In genomic region chrII:9891031-9891689, ce11 we compare ENCODE assay signal across 6 worm cellular contexts.
TF ChIP-seq lines count a peak whose summit lies in the region.

TSS of gene vgln-1 (minus strand) at chrII:9891081.

TF ChIP-seq in whole organism, L1 larva, 84 proteins besides CTCF, POLR2A, EP300 and RAD21:
- TF ChIP-seq ama-1 (optimal IDR thresholded peaks at IDR 0.05; lab: Kevin White, UChicago) (no peak), efl-1 (optimal IDR thresholded peaks at IDR 0.05; lab: Kevin White, UChicago) (peak; percentile 5 to 23), efl-1 (GFP tag; optimal IDR thresholded peaks at IDR 0.05 in 1 of 2; lab: Kevin White, UChicago) (peak in 1 of 2 experiments; percentile 77), lsy-2 (tag; optimal IDR thresholded peaks at IDR 0.05; lab: Kevin White, UChicago) (peak in 1 of 2 experiments; percentile 39), blmp-1 (tag; optimal IDR thresholded peaks at IDR 0.05; lab: Kevin White, UChicago) (peak; percentile 74), nhr-84 (tag; optimal IDR thresholded peaks at IDR 0.05; lab: Kevin White, UChicago) (no peak), unc-62 (GFP tag; optimal IDR thresholded peaks at IDR 0.05; lab: Kevin White, UChicago) (no peak), lin-14 (GFP tag; optimal IDR thresholded peaks at IDR 0.05; lab: Kevin White, UChicago) (peak; percentile 59)

TF ChIP-seq in whole organism, L2 larva, 48 proteins besides CTCF, POLR2A, EP300 and RAD21 (continues in another document):
- TF ChIP-seq fos-1 (tag; optimal IDR thresholded peaks at IDR 0.05; lab: Kevin White, UChicago) (no peak), nhr-23 (tag; optimal IDR thresholded peaks at IDR 0.05; lab: Kevin White, UChicago) (no peak), mab-5 (tag; optimal IDR thresholded peaks at IDR 0.05; lab: Kevin White, UChicago) (no peak), nhr-25 (tag; optimal IDR thresholded peaks at IDR 0.05; lab: Kevin White, UChicago) (peak; percentile 39), nhr-12 (tag; optimal IDR thresholded peaks at IDR 0.05; lab: Kevin White, UChicago) (no peak), sem-4 (tag; optimal IDR thresholded peaks at IDR 0.05; lab: Kevin White, UChicago) (no peak), ama-1 (optimal IDR thresholded peaks at IDR 0.05; lab: Kevin White, UChicago) (no peak), gmeb-1 (tag; optimal IDR thresholded peaks at IDR 0.05; lab: Kevin White, UChicago) (no peak), sma-3 (GFP tag; optimal IDR thresholded peaks at IDR 0.05; lab: Kevin White, UChicago) (no peak), ztf-4 (tag; optimal IDR thresholded peaks at IDR 0.05; lab: Kevin White, UChicago) (no peak), lin-11 (tag; optimal IDR thresholded peaks at IDR 0.05; lab: Kevin White, UChicago) (no peak), Y55F3AM.14 (GFP tag; optimal IDR thresholded peaks at IDR 0.05; lab: Kevin White, UChicago) (no peak), unc-62 (GFP tag; optimal IDR thresholded peaks at IDR 0.05; lab: Kevin White, UChicago) (no peak), egl-27 (tag; optimal IDR thresholded peaks at IDR 0.05; lab: Kevin White, UChicago) (no peak), dmd-4 (tag; optimal IDR thresholded peaks at IDR 0.05; lab: Kevin White, UChicago) (no peak), lin-39 (tag; optimal IDR thresholded peaks at IDR 0.05; lab: Kevin White, UChicago) (no peak), skn-1 (tag; optimal IDR thresholded peaks at IDR 0.05; lab: Kevin White, UChicago) (no peak), ZK546.5 (tag; optimal IDR thresholded peaks at IDR 0.05; lab: Kevin White, UChicago) (no peak)

TF ChIP-seq in whole organism, L3 larva, 47 proteins besides CTCF, POLR2A, EP300 and RAD21:
- no peak for TF ChIP-seq nhr-12 (tag; optimal IDR thresholded peaks at IDR 0.05; lab: Kevin White, UChicago)
- TF ChIP-seq nhr-23 (tag; optimal IDR thresholded peaks at IDR 0.05; lab: Kevin White, UChicago), result peak; percentile 61
- no peak for TF ChIP-seq unc-39 (tag; optimal IDR thresholded peaks at IDR 0.05; lab: Kevin White, UChicago)
- peak; percentile 55 for TF ChIP-seq nhr-25 (tag; optimal IDR thresholded peaks at IDR 0.05; lab: Kevin White, UChicago)
- TF ChIP-seq hmg-11 (tag; optimal IDR thresholded peaks at IDR 0.05; lab: Kevin White, UChicago), result peak; percentile 1
- TF ChIP-seq mml-1 (tag; optimal IDR thresholded peaks at IDR 0.05; lab: Kevin White, UChicago), result no peak
- TF ChIP-seq pha-4 (tag; optimal IDR thresholded peaks at IDR 0.05; lab: Kevin White, UChicago), result peak; percentile 69

TF ChIP-seq in whole organism, L4 larva, 104 proteins besides CTCF, POLR2A, EP300 and RAD21 (continues in another document):
- TF ChIP-seq mes-2 (tag; optimal IDR thresholded peaks at IDR 0.05; lab: Kevin White, UChicago; ENCODE audit: poor library complexity, severe bottlenecking), result peak; percentile 31
- TF ChIP-seq ZK337.2 (GFP tag; IDR thresholded peaks at IDR 0.05; lab: Robert Waterston, UW), result 0 out of 2 replicates have a peak, but pooled peaks have one; percentile 13
- peak; percentile 16 for TF ChIP-seq dpl-1 (GFP tag; optimal IDR thresholded peaks at IDR 0.05; lab: Kevin White, UChicago)
- peak; percentile 31 for TF ChIP-seq nhr-11 (tag; optimal IDR thresholded peaks at IDR 0.05; lab: Kevin White, UChicago)
- peak in 1 of 2 experiments; percentile 46 for TF ChIP-seq lsy-2 (tag; optimal IDR thresholded peaks at IDR 0.05; lab: Kevin White, UChicago)
- no peak for TF ChIP-seq zip-11 (GFP tag; IDR thresholded peaks at IDR 0.05; lab: Robert Waterston, UW)
- TF ChIP-seq egl-43 (GFP tag; IDR thresholded peaks at IDR 0.05; lab: Robert Waterston, UW), result 0 out of 2 replicates have a peak, but pooled peaks have one; percentile 10
- TF ChIP-seq aha-1 (tag; lab: Kevin White, UChicago), result peak; percentile 58
- TF ChIP-seq nhr-25 (tag; optimal IDR thresholded peaks at IDR 0.05; lab: Kevin White, UChicago; ENCODE audit: borderline replicate concordance, insufficient read depth), result peak; percentile 55
- TF ChIP-seq nhr-28 (tag; optimal IDR thresholded peaks at IDR 0.05; lab: Kevin White, UChicago), result peak; percentile 14
- TF ChIP-seq ces-1 (GFP tag; optimal IDR thresholded peaks at IDR 0.05; lab: Kevin White, UChicago), result no peak
- 0 out of 2 replicates have a peak, but pooled peaks have one; percentile 37 for TF ChIP-seq Y105C5A.15 (GFP tag; IDR thresholded peaks at IDR 0.05; lab: Robert Waterston, UW)
- no peak for TF ChIP-seq ztf-7 (tag; optimal IDR thresholded peaks at IDR 0.05; lab: Kevin White, UChicago)
- TF ChIP-seq mxl-3 (GFP tag; optimal IDR thresholded peaks at IDR 0.05; lab: Kevin White, UChicago), result peak; percentile 61
- peak in 1 of 2 experiments; percentile 35 for TF ChIP-seq mdl-1 (tag; optimal IDR thresholded peaks at IDR 0.05; lab: Kevin White, UChicago)
- no peak for TF ChIP-seq spr-1 (tag; optimal IDR thresholded peaks at IDR 0.05; lab: Kevin White, UChicago)
- no peak for TF ChIP-seq hif-1 (tag; optimal IDR thresholded peaks at IDR 0.05; lab: Kevin White, UChicago)
- TF ChIP-seq hlh-30 (tag; optimal IDR thresholded peaks at IDR 0.05; lab: Kevin White, UChicago; ENCODE audit: insufficient read depth), result peak; percentile 50

TF ChIP-seq in whole organism, mixed stage, embryonic, 35 proteins besides CTCF, POLR2A, EP300 and RAD21:
- no peak for TF ChIP-seq nhr-12 (tag; optimal IDR thresholded peaks at IDR 0.05; lab: Kevin White, UChicago)
- TF ChIP-seq nhr-237 (tag; optimal IDR thresholded peaks at IDR 0.05; lab: Kevin White, UChicago), result no peak
- peak; percentile 20 for TF ChIP-seq pha-4 (tag; optimal IDR thresholded peaks at IDR 0.05; lab: Kevin White, UChicago)
- peak; percentile 7 for TF ChIP-seq sptf-1 (tag; optimal IDR thresholded peaks at IDR 0.05; lab: Kevin White, UChicago)

TF ChIP-seq in whole organism, young adult, 124 proteins besides CTCF, POLR2A, EP300 and RAD21:
- TF ChIP-seq D2030.7 (GFP tag; IDR thresholded peaks at IDR 0.05; lab: Robert Waterston, UW) (no peak), madf-3 (GFP tag; IDR thresholded peaks at IDR 0.05; lab: Robert Waterston, UW) (no peak), let-607 (tag; optimal IDR thresholded peaks at IDR 0.05; lab: Kevin White, UChicago) (peak in 1 of 2 experiments; percentile 7), ceh-27 (GFP tag; optimal IDR thresholded peaks at IDR 0.05; lab: Kevin White, UChicago) (peak; percentile 28), ZK185.1 (tag; optimal IDR thresholded peaks at IDR 0.05; lab: Kevin White, UChicago; ENCODE audit: poor library complexity, severe bottlenecking) (peak; percentile 12), Y56A3A.18 (GFP tag; IDR thresholded peaks at IDR 0.05; lab: Robert Waterston, UW) (0 out of 2 replicates have a peak, but pooled peaks have one; percentile 52), zfh-2 (GFP tag; conservative IDR thresholded peaks at IDR 0.05; lab: Robert Waterston, UW) (no peak), madf-6 (GFP tag; IDR thresholded peaks at IDR 0.05; lab: Robert Waterston, UW) (peak; percentile 26; the same call in 1 of the 2 replicates), egl-18 (GFP tag; IDR thresholded peaks at IDR 0.05; lab: Robert Waterston, UW) (no peak), ztf-25 (GFP tag; IDR thresholded peaks at IDR 0.05; lab: Robert Waterston, UW) (0 out of 2 replicates have a peak, but pooled peaks have one; percentile 56), lin-26 (GFP tag; IDR thresholded peaks at IDR 0.05; lab: Robert Waterston, UW) (no peak), ceh-40 (GFP tag; IDR thresholded peaks at IDR 0.05; lab: Robert Waterston, UW) (no peak), hmg-1.2 (GFP tag; IDR thresholded peaks at IDR 0.05; lab: Robert Waterston, UW) (peak; percentile 48; the same call in 1 of the 2 replicates)
TF ChIP-seq in whole organism, young adult: peak in this region for 7.
